Fruit fly (Drosophila melanogaster): Measurements from ENCODE around the gene CG3808.

Gene CG3808

dm6 chr3L:19013086-19013752 is 12.8 kb upstream of the CG3808 start:
- no peak for TF ChIP-seq CG17801 (GFP tag; optimal IDR thresholded peaks at IDR 0.05; ENCODE audit: partially characterized antibody)

dm6 chr3L:19011174-19011573 is 10.8 kb upstream of the CG3808 start:
- no peak for TF ChIP-seq CG17801 (GFP tag; optimal IDR thresholded peaks at IDR 0.05; ENCODE audit: partially characterized antibody)

dm6 chr3L:19005396-19005795 is 5.0 kb upstream of the CG3808 start:
- no peak for TF ChIP-seq CG17801 (GFP tag; optimal IDR thresholded peaks at IDR 0.05; ENCODE audit: partially characterized antibody)

dm6 chr3L:19004120-19004519 is 3.7 kb upstream of the CG3808 start:
- TF ChIP-seq CG17801 (GFP tag; optimal IDR thresholded peaks at IDR 0.05; ENCODE audit: partially characterized antibody), result no peak

- TF ChIP-seq CG17801 (GFP tag; optimal IDR thresholded peaks at IDR 0.05; ENCODE audit: partially characterized antibody), result no peak
Observed at dm6 chr3L:19003220-19003619, 2.8 kb upstream of the CG3808 start, which contains the start of gene SmydA-2. SmydA-2 (minus strand) TSS chr3L:19003252.

- TF ChIP-seq CG17801 (GFP tag; optimal IDR thresholded peaks at IDR 0.05; ENCODE audit: partially characterized antibody), result no peak
Observed at dm6 chr3L:18998284-18998830, 2.1 kb downstream of the CG3808 start.

- no peak for TF ChIP-seq CG17801 (GFP tag; optimal IDR thresholded peaks at IDR 0.05; ENCODE audit: partially characterized antibody)
Observed at dm6 chr3L:18997590-18998283, 2.7 kb downstream of the CG3808 start, which contains the start of gene CG18135. CG18135 (minus strand) TSS chr3L:18998283.

- TF ChIP-seq CG17801 (GFP tag; optimal IDR thresholded peaks at IDR 0.05; ENCODE audit: partially characterized antibody), result peak; percentile 95
Observed at dm6 chr3L:18996774-18997589, 3.4 kb downstream of the CG3808 start.

- TF ChIP-seq CG17801 (GFP tag; optimal IDR thresholded peaks at IDR 0.05; ENCODE audit: partially characterized antibody), result no peak
Observed at dm6 chr3L:18996030-18996773, 4.2 kb downstream of the CG3808 start.

- no peak for TF ChIP-seq CG17801 (GFP tag; optimal IDR thresholded peaks at IDR 0.05; ENCODE audit: partially characterized antibody)
Observed at dm6 chr3L:18995667-18996029, 4.8 kb downstream of the CG3808 start.

dm6 chr3L:18994505-18994969 is 5.9 kb downstream of the CG3808 start:
- TF ChIP-seq CG17801 (GFP tag; optimal IDR thresholded peaks at IDR 0.05; ENCODE audit: partially characterized antibody), result no peak

- no peak for TF ChIP-seq CG17801 (GFP tag; optimal IDR thresholded peaks at IDR 0.05; ENCODE audit: partially characterized antibody)
Observed at dm6 chr3L:18993578-18994255, 6.7 kb downstream of the CG3808 start.

- no peak for TF ChIP-seq CG17801 (GFP tag; optimal IDR thresholded peaks at IDR 0.05; ENCODE audit: partially characterized antibody)
Observed at dm6 chr3L:18992820-18993219, 7.6 kb downstream of the CG3808 start.

- no peak for TF ChIP-seq CG17801 (GFP tag; optimal IDR thresholded peaks at IDR 0.05; ENCODE audit: partially characterized antibody)
Observed at dm6 chr3L:18989611-18990010, 10.8 kb downstream of the CG3808 start, which contains the start of gene CG34256. CG34256 (minus strand) TSS chr3L:18989815.
